Fruit fly (Drosophila melanogaster) whole organism, embryonic: ENCODE data around the gene Obp99b.

Experiments used
- Abd-B ChIP-seq: fragments of 200-800 bp; sonication (Bioruptor generic); optimal IDR thresholded peaks from 2 replicates; lab custom pipeline; 2018; ENCODE audit warnings: missing biosample characterization, mild to moderate bottlenecking, missing genetic modification characterization, moderate library complexity
- CG10267 ChIP-seq: fragments of 200-800 bp; sonication (Bioruptor generic); optimal IDR thresholded peaks from 2 replicates; lab custom pipeline; 2018; ENCODE audit warnings: missing biosample characterization, mild to moderate bottlenecking, missing genetic modification characterization, moderate library complexity
- CG10543 ChIP-seq: fragments of 200-800 bp; sonication (Bioruptor generic); optimal IDR thresholded peaks from 3 replicates; lab custom pipeline; 2017; ENCODE audit warnings: missing biosample characterization, mild to moderate bottlenecking, missing genetic modification characterization, moderate library complexity
- CG11398 ChIP-seq: fragments of 200-800 bp; sonication (Bioruptor generic); optimal IDR thresholded peaks from 2 replicates; lab custom pipeline; 2016; ENCODE audit warnings: missing biosample characterization, missing genetic modification characterization
- CG11723 ChIP-seq: fragments of 200-800 bp; sonication (Bioruptor generic); optimal IDR thresholded peaks from 2 replicates; lab custom pipeline; 2017; ENCODE audit warnings: missing biosample characterization, mild to moderate bottlenecking, missing genetic modification characterization
- CG12071 ChIP-seq: fragments of 200-800 bp; sonication (Bioruptor generic); optimal IDR thresholded peaks from 3 replicates; lab custom pipeline; 2018; ENCODE audit warnings: missing biosample characterization, mild to moderate bottlenecking, missing genetic modification characterization
- CG12391 ChIP-seq: fragments of 200-800 bp; sonication (Bioruptor generic); optimal IDR thresholded peaks from 3 replicates; lab custom pipeline; 2018; ENCODE audit warnings: missing biosample characterization, mild to moderate bottlenecking, missing genetic modification characterization, moderate library complexity
- CG13296 ChIP-seq: fragments of 200-800 bp; sonication (Bioruptor generic); optimal IDR thresholded peaks from 3 replicates; lab custom pipeline; 2018; ENCODE audit warnings: missing biosample characterization, mild to moderate bottlenecking, missing genetic modification characterization
- CG15601 ChIP-seq: fragments of 200-800 bp; sonication (Bioruptor generic); optimal IDR thresholded peaks from 3 replicates; lab custom pipeline; 2019; ENCODE audit warnings: missing biosample characterization, mild to moderate bottlenecking, missing genetic modification characterization, moderate library complexity
- CG1603 ChIP-seq: fragments of 200-800 bp; sonication (Bioruptor generic); optimal IDR thresholded peaks from 2 replicates; lab custom pipeline; 2019; ENCODE audit warnings: missing biosample characterization, mild to moderate bottlenecking, missing genetic modification characterization, moderate library complexity
- CG1647 ChIP-seq: fragments of 200-800 bp; sonication (Bioruptor generic); optimal IDR thresholded peaks from 3 replicates; lab custom pipeline; 2016; ENCODE audit warnings: missing biosample characterization, missing genetic modification characterization
- CG17385 ChIP-seq: fragments of 200-800 bp; sonication (Bioruptor generic); optimal IDR thresholded peaks from 3 replicates; lab custom pipeline; 2018; ENCODE audit warnings: missing biosample characterization, mild to moderate bottlenecking, missing genetic modification characterization
- CG2678 ChIP-seq: fragments of 200-800 bp; sonication (Bioruptor generic); optimal IDR thresholded peaks from 3 replicates; lab custom pipeline; 2019; ENCODE audit warnings: missing biosample characterization, mild to moderate bottlenecking, missing genetic modification characterization, moderate library complexity
- CG2889 ChIP-seq: fragments of 200-800 bp; sonication (Bioruptor generic); IDR thresholded peaks from 3 replicates; pipeline ENCODE4 v1.3.6; 2022; ENCODE audit warnings: missing biosample characterization, missing genetic modification characterization
- CG42726 ChIP-seq: fragments of 200-800 bp; sonication (Bioruptor generic); IDR thresholded peaks from 2 replicates; pipeline ENCODE4 v1.3.6; 2022; ENCODE audit warnings: missing biosample characterization, missing genetic modification characterization; ENCODE audit not compliant: partially characterized antibody
- CG4617 ChIP-seq: fragments of 200-800 bp; sonication (Bioruptor generic); optimal IDR thresholded peaks from 3 replicates; lab custom pipeline; 2016; ENCODE audit warnings: missing biosample characterization, missing genetic modification characterization, borderline replicate concordance
- CG5245 ChIP-seq: fragments of 200-800 bp; sonication (Bioruptor generic); optimal IDR thresholded peaks from 3 replicates; lab custom pipeline; 2016; ENCODE audit warnings: missing biosample characterization, missing genetic modification characterization
- CG7745 ChIP-seq: fragments of 200-800 bp; sonication (Bioruptor generic); optimal IDR thresholded peaks from 2 replicates; lab custom pipeline; 2018; ENCODE audit warnings: missing biosample characterization, mild to moderate bottlenecking, missing genetic modification characterization, moderate library complexity
- CG7963 ChIP-seq: fragments of 200-800 bp; sonication (Bioruptor generic); IDR thresholded peaks from 3 replicates; pipeline ENCODE4 v1.3.6; 2022; ENCODE audit warnings: missing biosample characterization, missing genetic modification characterization; ENCODE audit not compliant: partially characterized antibody
- CG9727 ChIP-seq: fragments of 200-800 bp; sonication (Bioruptor generic); optimal IDR thresholded peaks from 3 replicates; lab custom pipeline; 2017; ENCODE audit warnings: missing biosample characterization, mild to moderate bottlenecking, missing genetic modification characterization
- Camta ChIP-seq: fragments of 200-800 bp; sonication (Bioruptor generic); optimal IDR thresholded peaks from 2 replicates; lab custom pipeline; 2016; ENCODE audit warnings: missing biosample characterization, missing genetic modification characterization
- Dp ChIP-seq: fragments of 200-800 bp; sonication (Bioruptor generic); optimal IDR thresholded peaks from 2 replicates; lab custom pipeline; 2018; ENCODE audit warnings: missing biosample characterization, mild to moderate bottlenecking, missing genetic modification characterization, moderate library complexity
- Elba2 ChIP-seq: fragments of 200-800 bp; sonication (Bioruptor generic); optimal IDR thresholded peaks from 3 replicates; lab custom pipeline; 2016; ENCODE audit warnings: missing biosample characterization, missing genetic modification characterization
- HHEX ChIP-seq: fragments of 200-800 bp; sonication (Bioruptor generic); optimal IDR thresholded peaks from 3 replicates; lab custom pipeline; 2017; ENCODE audit warnings: missing biosample characterization, mild to moderate bottlenecking, missing genetic modification characterization, missing genetic modification reagents
- Mad ChIP-seq: fragments of 200-800 bp; sonication (Bioruptor generic); optimal IDR thresholded peaks from 2 replicates; lab custom pipeline; 2016; ENCODE audit warnings: missing biosample characterization, missing genetic modification characterization
- NFAT ChIP-seq: fragments of 200-800 bp; sonication (Bioruptor generic); IDR thresholded peaks from 2 replicates; pipeline ENCODE4 v1.3.6; 2022; ENCODE audit warnings: missing biosample characterization, missing genetic modification characterization
- Nf-YB ChIP-seq: fragments of 200-800 bp; sonication (Bioruptor generic); optimal IDR thresholded peaks from 3 replicates; lab custom pipeline; 2019; ENCODE audit warnings: missing biosample characterization, mild to moderate bottlenecking, missing genetic modification characterization, moderate library complexity
- Opbp ChIP-seq: fragments of 200-800 bp; sonication (Bioruptor generic); IDR thresholded peaks from 3 replicates; pipeline ENCODE4 v1.3.6; 2022; ENCODE audit warnings: missing biosample characterization, missing genetic modification characterization; ENCODE audit not compliant: partially characterized antibody
- Optix ChIP-seq: fragments of 200-800 bp; sonication (Bioruptor generic); IDR thresholded peaks from 3 replicates; pipeline ENCODE4 v1.3.6; 2022; ENCODE audit warnings: missing biosample characterization, missing genetic modification characterization
- PHDP ChIP-seq: fragments of 200-800 bp; sonication (Bioruptor generic); optimal IDR thresholded peaks from 3 replicates; lab custom pipeline; 2018; ENCODE audit warnings: missing biosample characterization, mild to moderate bottlenecking, missing genetic modification characterization, moderate library complexity
- Poxn ChIP-seq: fragments of 200-800 bp; sonication (Bioruptor generic); IDR thresholded peaks from 2 replicates; pipeline ENCODE4 v1.3.6; 2022; ENCODE audit warnings: missing biosample characterization, missing genetic modification characterization
- Sry-δ ChIP-seq: fragments of 200-800 bp; sonication (Bioruptor generic); optimal IDR thresholded peaks from 2 replicates; lab custom pipeline; 2016; ENCODE audit warnings: missing biosample characterization, missing genetic modification characterization
- amos ChIP-seq: fragments of 200-800 bp; sonication (Bioruptor generic); IDR thresholded peaks from 2 replicates; pipeline ENCODE4 v1.3.6; 2022; ENCODE audit warnings: missing biosample characterization, missing genetic modification characterization; ENCODE audit not compliant: partially characterized antibody
- ap ChIP-seq: fragments of 200-800 bp; sonication (Bioruptor generic); IDR thresholded peaks from 2 replicates; pipeline ENCODE4 v1.3.6; 2022; ENCODE audit warnings: missing biosample characterization, missing genetic modification characterization
- ato ChIP-seq: fragments of 200-800 bp; sonication (Bioruptor generic); IDR thresholded peaks from 2 replicates; pipeline ENCODE4 v1.3.6; 2022; ENCODE audit warnings: missing biosample characterization, missing genetic modification characterization; ENCODE audit not compliant: partially characterized antibody
- bbx ChIP-seq: fragments of 200-800 bp; sonication (Bioruptor generic); IDR thresholded peaks from 2 replicates; pipeline ENCODE4 v1.3.6; 2022; ENCODE audit warnings: missing biosample characterization, missing genetic modification characterization; ENCODE audit not compliant: partially characterized antibody
- cg ChIP-seq: fragments of 200-800 bp; sonication (Bioruptor generic); optimal IDR thresholded peaks from 3 replicates; lab custom pipeline; 2019; ENCODE audit warnings: missing biosample characterization, mild to moderate bottlenecking, missing genetic modification characterization, moderate library complexity
- dimm ChIP-seq: fragments of 200-800 bp; sonication (Bioruptor generic); IDR thresholded peaks from 2 replicates; pipeline ENCODE4 v1.3.6; 2022; ENCODE audit warnings: missing biosample characterization, missing genetic modification characterization
- eve ChIP-seq, 2 experiments: fragments of >200 bp; optimal IDR thresholded peaks; 2 replicates each; lab custom pipeline; 2017; ENCODE audit warnings: missing biosample characterization in 2 of 2, missing genetic modification characterization in 2 of 2
- gsb ChIP-seq: fragments of 200-800 bp; sonication (Bioruptor generic); IDR thresholded peaks from 2 replicates; pipeline ENCODE4 v1.3.6; 2022; ENCODE audit warnings: missing biosample characterization, missing genetic modification characterization
- h ChIP-seq: fragments of >200 bp; optimal IDR thresholded peaks from 2 replicates; lab custom pipeline; 2017
- lab ChIP-seq: fragments of 200-800 bp; sonication (Bioruptor generic); optimal IDR thresholded peaks from 3 replicates; lab custom pipeline; 2017; ENCODE audit warnings: missing biosample characterization, missing genetic modification characterization, mild to moderate bottlenecking, moderate library complexity, missing genetic modification reagents
- lmd ChIP-seq: fragments of 200-800 bp; sonication (Bioruptor generic); IDR thresholded peaks from 2 replicates; pipeline ENCODE4 v1.3.6; 2022; ENCODE audit warnings: missing biosample characterization, missing genetic modification characterization
- psq ChIP-seq: fragments of 200-800 bp; sonication (Bioruptor generic); optimal IDR thresholded peaks from 2 replicates; lab custom pipeline; 2017; ENCODE audit warnings: missing biosample characterization, missing genetic modification characterization
- sens ChIP-seq: fragments of 200-800 bp; sonication (Bioruptor generic); peaks from one replicate; lab custom pipeline; 2016; ENCODE audit warnings: missing biosample characterization, missing genetic modification characterization
- sqz ChIP-seq: fragments of 200-800 bp; sonication (Bioruptor generic); optimal IDR thresholded peaks from 3 replicates; lab custom pipeline; 2018; ENCODE audit warnings: missing biosample characterization, mild to moderate bottlenecking, missing genetic modification characterization
- tio ChIP-seq: fragments of 200-800 bp; sonication (Bioruptor generic); optimal IDR thresholded peaks from 2 replicates; lab custom pipeline; 2017; ENCODE audit warnings: missing biosample characterization, missing genetic modification characterization, inconsistent platforms
- tup ChIP-seq: fragments of 200-800 bp; sonication (Bioruptor generic); optimal IDR thresholded peaks from 2 replicates; lab custom pipeline; 2016; ENCODE audit warnings: missing biosample characterization, mild to moderate bottlenecking, missing genetic modification characterization, moderate library complexity
- yki ChIP-seq: fragments of >200 bp; optimal IDR thresholded peaks from 3 replicates; lab custom pipeline; 2018
- zen2 ChIP-seq: fragments of 200-800 bp; sonication (Bioruptor generic); IDR thresholded peaks from 3 replicates; pipeline ENCODE4 v1.3.6; 2022; ENCODE audit warnings: missing biosample characterization, missing genetic modification characterization; ENCODE audit not compliant: partially characterized antibody

Gene Obp99b

DNA sequence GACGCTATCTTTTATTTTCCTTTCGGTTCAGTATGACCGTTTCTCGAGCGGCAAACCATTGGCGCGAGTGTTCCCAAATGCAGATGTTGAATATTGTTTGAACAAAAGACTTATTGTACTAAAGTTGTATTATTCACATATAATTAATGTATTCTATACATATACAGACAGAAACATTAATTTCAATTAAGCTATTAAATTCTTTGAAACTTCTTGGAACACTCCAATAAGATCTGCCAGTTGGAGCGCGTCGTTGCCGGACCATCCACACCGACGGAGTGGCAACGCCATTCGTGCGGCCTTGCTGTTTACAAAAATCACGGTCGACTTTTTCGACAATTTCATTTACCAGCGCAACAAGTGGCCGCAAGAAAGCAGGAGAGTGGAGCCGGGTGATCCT lies 28.4 kb upstream of the Obp99b start, which contains the start of the genes Wdr24 and IntS11 (continued):
- TF ChIP-seq Optix (GFP tag; lab: Robert Waterston, UW) = peak; percentile 82; the same call in 2 of the 3 replicates
- peak; percentile 95 for TF ChIP-seq NFAT (GFP tag; lab: Robert Waterston, UW)
- TF ChIP-seq yki (lab: Kevin White, UChicago) = no peak
- no peak for TF ChIP-seq CG11398 (GFP tag; lab: Kevin White, UChicago)
- TF ChIP-seq CG9727 (GFP tag; lab: Kevin White, UChicago) = peak; percentile 56
- peak; percentile 92 for TF ChIP-seq Elba2 (GFP tag; lab: Kevin White, UChicago)
- peak; percentile 64 for TF ChIP-seq Mad (GFP tag; lab: Kevin White, UChicago)
- TF ChIP-seq Dp (GFP tag; lab: Kevin White, UChicago) = peak; percentile 48
- TF ChIP-seq PHDP = peak; percentile 83
- peak; percentile 91 for TF ChIP-seq CG4617
- TF ChIP-seq CG2889 (GFP tag; lab: Robert Waterston, UW) = peak; percentile 84
- peak; percentile 35; the same call in 1 of the 3 replicates for TF ChIP-seq Opbp (GFP tag; lab: Robert Waterston, UW)
- TF ChIP-seq ap (GFP tag; lab: Robert Waterston, UW) = peak; percentile 76
- TF ChIP-seq cg (GFP tag; lab: Kevin White, UChicago) = no peak
- no peak for TF ChIP-seq CG11723 (GFP tag; lab: Kevin White, UChicago)
- no peak for TF ChIP-seq CG42726 (GFP tag; lab: Robert Waterston, UW)
- peak; percentile 52 for TF ChIP-seq Sry-δ
- no peak for TF ChIP-seq ato (GFP tag; lab: Robert Waterston, UW)
- TF ChIP-seq CG10543 (GFP tag; lab: Kevin White, UChicago) = no peak
- no peak for TF ChIP-seq bbx
- peak; percentile 69 for TF ChIP-seq HHEX (GFP tag; lab: Kevin White, UChicago)
- TF ChIP-seq eve (GFP tag; optimal IDR thresholded peaks at IDR 0.05; lab: Kevin White, UChicago) = no peak
- peak; percentile 84 for TF ChIP-seq CG12391 (tag; lab: Kevin White, UChicago)
- no peak for TF ChIP-seq CG7963 (GFP tag; lab: Robert Waterston, UW)
- TF ChIP-seq gsb (GFP tag; lab: Robert Waterston, UW) = peak; percentile 86
- peak; percentile 44 for TF ChIP-seq Nf-YB (GFP tag; lab: Kevin White, UChicago)
- TF ChIP-seq Poxn (GFP tag; lab: Robert Waterston, UW) = peak; percentile 87
- TF ChIP-seq sens (GFP tag; lab: Kevin White, UChicago) = peak; percentile 93
- TF ChIP-seq CG2678 = peak; percentile 88
- peak; percentile 64 for TF ChIP-seq CG1647 (GFP tag; lab: Kevin White, UChicago)
- peak; percentile 70 for TF ChIP-seq CG15601 (tag; lab: Kevin White, UChicago)
- peak; percentile 68 for TF ChIP-seq CG13296 (GFP tag; lab: Kevin White, UChicago)
- TF ChIP-seq psq (GFP tag; lab: Kevin White, UChicago) = peak; percentile 28
- TF ChIP-seq CG5245 (GFP tag; lab: Kevin White, UChicago) = no peak
- TF ChIP-seq dimm (GFP tag; lab: Robert Waterston, UW) = peak; percentile 79
- peak; percentile 94 for TF ChIP-seq lmd (GFP tag; lab: Robert Waterston, UW)
- TF ChIP-seq CG12071 (GFP tag; lab: Kevin White, UChicago) = peak; percentile 27
- no peak for TF ChIP-seq sqz (GFP tag; lab: Kevin White, UChicago)
- TF ChIP-seq zen2 (GFP tag; lab: Robert Waterston, UW) = no peak
- peak; percentile 31 for TF ChIP-seq Camta (GFP tag; lab: Kevin White, UChicago)
- TF ChIP-seq Abd-B (GFP tag; lab: Kevin White, UChicago) = peak; percentile 95
- TF ChIP-seq CG7745 (tag; lab: Kevin White, UChicago) = no peak
- TF ChIP-seq CG10267 (tag; lab: Kevin White, UChicago) = peak; percentile 68
- peak; percentile 89 for TF ChIP-seq CG1603 (tag; lab: Kevin White, UChicago)
- TF ChIP-seq lab (GFP tag; lab: Kevin White, UChicago) = no peak
- TF ChIP-seq CG17385 (GFP tag; lab: Kevin White, UChicago) = peak; percentile 64
- no peak for TF ChIP-seq h (lab: Kevin White, UChicago)
- TF ChIP-seq tio (GFP tag; lab: Kevin White, UChicago) = no peak
- peak; percentile 37 for TF ChIP-seq tup (GFP tag; lab: Kevin White, UChicago)
- TF ChIP-seq amos (GFP tag; lab: Robert Waterston, UW) = no peak
